Worm (Caenorhabditis elegans) whole organism, midembryonic: ENCODE results near the gene F47D12.6.

Source experiments
- T22C8.4 ChIP-seq: fragments of 200-800 bp; sonication (Bioruptor generic); IDR thresholded peaks from 2 replicates; pipeline ENCODE4 v1.3.6; 2022; ENCODE audit warnings: missing genetic modification characterization, missing compliant biosample characterization
- cog-1 ChIP-seq: sonication (generic microtip); optimal IDR thresholded peaks from 2 replicates; lab custom pipeline; 2016; ENCODE audit warnings: missing genetic modification characterization, missing compliant biosample characterization
- flt-1 ChIP-seq: fragments of 200-800 bp; sonication (Bioruptor generic); IDR thresholded peaks from 2 replicates; pipeline ENCODE4 v1.3.6; 2022; ENCODE audit warnings: missing genetic modification characterization, missing compliant biosample characterization
- klf-2 ChIP-seq: fragments of 200-800 bp; sonication (Bioruptor generic); conservative IDR thresholded peaks from 2 replicates; pipeline ENCODE4 v1.3.6; 2022; ENCODE audit warnings: missing genetic modification reagents, missing genetic modification characterization, missing compliant biosample characterization
- med-1 ChIP-seq: sonication (generic microtip); optimal IDR thresholded peaks from 2 replicates; lab custom pipeline; 2017; ENCODE audit warnings: missing genetic modification characterization, mild to moderate bottlenecking, missing compliant biosample characterization, antibody characterized with exemption, missing genetic modification reagents; ENCODE audit not compliant: insufficient read depth
- ref-1 ChIP-seq: fragments of 200-800 bp; sonication (Bioruptor generic); conservative IDR thresholded peaks from 2 replicates; pipeline ENCODE4 v1.3.6; 2022; ENCODE audit warnings: missing genetic modification reagents, missing genetic modification characterization, missing compliant biosample characterization
- tab-1 ChIP-seq: fragments of 200-800 bp; sonication (Bioruptor generic); IDR thresholded peaks from 2 replicates; pipeline ENCODE4 v1.3.6; 2022; ENCODE audit warnings: missing genetic modification characterization, missing compliant biosample characterization
- ztf-23 ChIP-seq: fragments of 200-800 bp; sonication (Bioruptor generic); IDR thresholded peaks from 2 replicates; pipeline ENCODE4 v1.3.6; 2022; ENCODE audit warnings: missing genetic modification reagents, missing genetic modification characterization, missing compliant biosample characterization
- ztf-29 ChIP-seq: fragments of 200-800 bp; sonication (Bioruptor generic); IDR thresholded peaks from 2 replicates; pipeline ENCODE4 v1.3.6; 2022; ENCODE audit warnings: missing genetic modification reagents, missing genetic modification characterization, missing compliant biosample characterization

Gene F47D12.6

ce11 chrIII:6287195-6287594 is at the start of gene F47D12.6:
F47D12.6 (minus strand) TSS chrIII:6287295.
- no peak for TF ChIP-seq T22C8.4 (GFP tag; lab: Robert Waterston, UW)
- TF ChIP-seq ztf-23, result no peak
- no peak for TF ChIP-seq med-1 (GFP tag; lab: Kevin White, UChicago)
- TF ChIP-seq cog-1 (tag; lab: Kevin White, UChicago), result no peak
- no peak for TF ChIP-seq flt-1 (GFP tag; lab: Robert Waterston, UW)
- TF ChIP-seq ref-1 (GFP tag; lab: Robert Waterston, UW), result no peak
- TF ChIP-seq tab-1 (GFP tag; lab: Robert Waterston, UW), result no peak
- no peak for TF ChIP-seq klf-2 (GFP tag; lab: Robert Waterston, UW)
- no peak for TF ChIP-seq ztf-29

ce11 chrIII:6334364-6334763 is 47.3 kb upstream of the F47D12.6 start:
- TF ChIP-seq cog-1 (tag; lab: Kevin White, UChicago), result no peak
- TF ChIP-seq med-1 (GFP tag; lab: Kevin White, UChicago), result no peak
- TF ChIP-seq flt-1 (GFP tag; lab: Robert Waterston, UW), result no peak
- TF ChIP-seq klf-2 (GFP tag; lab: Robert Waterston, UW), result no peak
- no peak for TF ChIP-seq ref-1 (GFP tag; lab: Robert Waterston, UW)
- TF ChIP-seq T22C8.4 (GFP tag; lab: Robert Waterston, UW), result no peak
- TF ChIP-seq tab-1 (GFP tag; lab: Robert Waterston, UW), result no peak
- TF ChIP-seq ztf-29, result no peak
- no peak for TF ChIP-seq ztf-23

ce11 chrIII:6331211-6331782 is 44.2 kb upstream of the F47D12.6 start, which contains the start of gene C56G2.4:
C56G2.4 (plus strand) TSS chrIII:6331732.
- TF ChIP-seq tab-1 (GFP tag; lab: Robert Waterston, UW), result no peak
- TF ChIP-seq ref-1 (GFP tag; lab: Robert Waterston, UW), result no peak
- no peak for TF ChIP-seq cog-1 (tag; lab: Kevin White, UChicago)
- no peak for TF ChIP-seq T22C8.4 (GFP tag; lab: Robert Waterston, UW)
- no peak for TF ChIP-seq ztf-29
- TF ChIP-seq flt-1 (GFP tag; lab: Robert Waterston, UW), result no peak
- no peak for TF ChIP-seq klf-2 (GFP tag; lab: Robert Waterston, UW)

DNA sequence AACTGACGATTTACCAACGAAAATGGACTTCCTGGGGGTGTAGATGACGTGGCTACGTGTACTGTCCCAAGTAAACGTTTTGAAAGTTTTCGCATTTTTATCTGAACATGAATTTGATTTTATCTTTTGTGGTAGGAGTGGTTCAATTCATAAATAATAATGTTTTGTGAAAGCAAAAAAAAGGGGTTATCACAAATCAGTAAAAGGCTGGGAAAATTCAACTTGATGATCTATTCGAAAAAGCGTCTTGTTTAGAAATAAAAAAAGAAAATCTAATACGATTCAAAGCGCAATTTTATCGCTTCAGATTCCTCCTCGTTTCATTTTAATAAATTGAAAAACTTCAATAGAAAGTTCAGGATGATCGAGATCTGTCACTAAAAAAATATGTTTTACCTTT is 37.0 kb upstream of the F47D12.6 start, which contains the start of gene C56G2.5:
TSS of gene C56G2.5 (minus strand) at position 101 of the 400 bp plus-strand sequence.
- TF ChIP-seq T22C8.4 (GFP tag; lab: Robert Waterston, UW), result no peak
- TF ChIP-seq ztf-29, result no peak
- no peak for TF ChIP-seq ztf-23
- no peak for TF ChIP-seq med-1 (GFP tag; lab: Kevin White, UChicago)
- TF ChIP-seq tab-1 (GFP tag; lab: Robert Waterston, UW), result no peak
- no peak for TF ChIP-seq ref-1 (GFP tag; lab: Robert Waterston, UW)
- no peak for TF ChIP-seq cog-1 (tag; lab: Kevin White, UChicago)
- TF ChIP-seq klf-2 (GFP tag; lab: Robert Waterston, UW), result no peak
- TF ChIP-seq flt-1 (GFP tag; lab: Robert Waterston, UW), result no peak

DNA sequence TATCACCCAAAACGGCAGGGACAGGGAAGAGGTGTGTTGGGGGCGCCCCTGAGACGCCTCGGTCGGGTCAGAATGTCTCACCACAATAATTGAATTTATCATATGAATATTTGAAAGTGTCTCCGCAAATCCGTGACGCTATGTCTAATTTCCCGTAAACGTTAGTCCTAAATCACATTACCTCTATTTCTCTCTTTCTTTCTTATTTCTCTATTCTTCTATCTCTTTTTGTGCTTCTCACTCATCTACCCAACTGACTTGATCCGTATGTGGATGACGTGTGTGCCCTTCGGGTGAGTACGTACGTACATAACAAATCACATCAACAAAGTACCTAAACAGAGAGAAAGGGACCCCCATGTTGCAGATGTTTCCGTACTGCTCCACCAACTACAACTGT is 30.2 kb upstream of the F47D12.6 start:
- no peak for TF ChIP-seq tab-1 (GFP tag; lab: Robert Waterston, UW)
- TF ChIP-seq ref-1 (GFP tag; lab: Robert Waterston, UW), result no peak
- TF ChIP-seq T22C8.4 (GFP tag; lab: Robert Waterston, UW), result no peak
- no peak for TF ChIP-seq flt-1 (GFP tag; lab: Robert Waterston, UW)
- no peak for TF ChIP-seq klf-2 (GFP tag; lab: Robert Waterston, UW)
- no peak for TF ChIP-seq med-1 (GFP tag; lab: Kevin White, UChicago)
- no peak for TF ChIP-seq ztf-23
- TF ChIP-seq cog-1 (tag; lab: Kevin White, UChicago), result no peak
- no peak for TF ChIP-seq ztf-29

ce11 chrIII:6316795-6317194 is 29.7 kb upstream of the F47D12.6 start:
- TF ChIP-seq T22C8.4 (GFP tag; lab: Robert Waterston, UW), result no peak
- no peak for TF ChIP-seq klf-2 (GFP tag; lab: Robert Waterston, UW)
- TF ChIP-seq flt-1 (GFP tag; lab: Robert Waterston, UW), result no peak
- no peak for TF ChIP-seq ztf-29
- no peak for TF ChIP-seq med-1 (GFP tag; lab: Kevin White, UChicago)
- no peak for TF ChIP-seq tab-1 (GFP tag; lab: Robert Waterston, UW)
- no peak for TF ChIP-seq ref-1 (GFP tag; lab: Robert Waterston, UW)
- TF ChIP-seq ztf-23, result no peak
- no peak for TF ChIP-seq cog-1 (tag; lab: Kevin White, UChicago)

DNA sequence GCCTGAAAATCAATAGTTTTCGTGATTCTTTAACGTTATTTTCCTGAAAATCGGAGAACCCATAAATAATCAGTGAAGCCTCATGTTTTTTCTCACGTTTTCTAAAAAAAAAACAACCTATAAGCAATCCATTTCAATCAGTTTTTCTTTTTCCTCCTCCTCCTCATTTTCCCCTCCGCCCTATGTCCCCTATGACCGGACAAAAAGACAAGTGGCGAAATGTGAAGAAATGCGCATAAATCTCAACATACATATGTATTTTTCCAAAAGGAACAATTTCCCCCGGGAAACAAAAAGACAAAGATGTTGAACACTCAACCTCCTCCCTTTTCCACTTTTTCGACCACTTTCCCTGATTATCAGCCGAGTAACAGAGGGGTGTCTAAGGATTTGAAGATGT is 28.4 kb upstream of the F47D12.6 start:
- TF ChIP-seq ztf-23 (no peak), klf-2 (GFP tag; lab: Robert Waterston, UW) (no peak), cog-1 (tag; lab: Kevin White, UChicago) (no peak), flt-1 (GFP tag; lab: Robert Waterston, UW) (no peak), med-1 (GFP tag; lab: Kevin White, UChicago) (no peak), T22C8.4 (GFP tag; lab: Robert Waterston, UW) (no peak), tab-1 (GFP tag; lab: Robert Waterston, UW) (no peak), ztf-29 (no peak), ref-1 (GFP tag; lab: Robert Waterston, UW) (no peak)

- no peak for TF ChIP-seq ztf-23
- no peak for TF ChIP-seq ztf-29
- TF ChIP-seq flt-1 (GFP tag; lab: Robert Waterston, UW), result no peak
- no peak for TF ChIP-seq klf-2 (GFP tag; lab: Robert Waterston, UW)
- TF ChIP-seq tab-1 (GFP tag; lab: Robert Waterston, UW), result no peak
- TF ChIP-seq cog-1 (tag; lab: Kevin White, UChicago), result no peak
- TF ChIP-seq ref-1 (GFP tag; lab: Robert Waterston, UW), result no peak
Measured at ce11 chrIII:6312244-6312643, 25.1 kb upstream of the F47D12.6 start.

- no peak for TF ChIP-seq ref-1 (GFP tag; lab: Robert Waterston, UW)
- no peak for TF ChIP-seq ztf-23
- no peak for TF ChIP-seq tab-1 (GFP tag; lab: Robert Waterston, UW)
- TF ChIP-seq flt-1 (GFP tag; lab: Robert Waterston, UW), result no peak
- TF ChIP-seq klf-2 (GFP tag; lab: Robert Waterston, UW), result no peak
- TF ChIP-seq med-1 (GFP tag; lab: Kevin White, UChicago), result no peak
- TF ChIP-seq ztf-29, result no peak
- no peak for TF ChIP-seq cog-1 (tag; lab: Kevin White, UChicago)
- TF ChIP-seq T22C8.4 (GFP tag; lab: Robert Waterston, UW), result no peak
Measured at ce11 chrIII:6311452-6311851, 24.4 kb upstream of the F47D12.6 start.
